Fruit fly (Drosophila melanogaster) whole organism, embryonic: Measurements from ENCODE around the gene CG42263.

Experiments
- CG11723 ChIP-seq: fragments of 200-800 bp; sonication (Bioruptor generic); optimal IDR thresholded peaks from 2 replicates; lab custom pipeline; 2017; ENCODE audit warnings: missing biosample characterization, mild to moderate bottlenecking, missing genetic modification characterization
- CG6654 ChIP-seq: fragments of 200-800 bp; sonication (Bioruptor generic); optimal IDR thresholded peaks from 2 replicates; lab custom pipeline; 2017; ENCODE audit warnings: missing biosample characterization, mild to moderate bottlenecking, missing genetic modification characterization
- Fer1 ChIP-seq: fragments of 200-800 bp; sonication (Bioruptor generic); optimal IDR thresholded peaks from 2 replicates; lab custom pipeline; 2017; ENCODE audit warnings: missing biosample characterization, mild to moderate bottlenecking, missing genetic modification characterization
- Fer3 ChIP-seq: fragments of 200-800 bp; sonication (Bioruptor generic); optimal IDR thresholded peaks from 2 replicates; lab custom pipeline; 2018; ENCODE audit warnings: missing biosample characterization, mild to moderate bottlenecking, missing genetic modification characterization, moderate library complexity
- Hr51 ChIP-seq, 2 experiments: fragments of 200-800 bp; sonication (Bioruptor generic); optimal IDR thresholded peaks; 2 replicates in 1 of 2; 3 replicates in 1 of 2; lab custom pipeline; 2016 to 2018; ENCODE audit warnings: missing biosample characterization in 2 of 2, missing genetic modification characterization in 2 of 2, mild to moderate bottlenecking in 1 of 2, moderate library complexity in 1 of 2
- Nf-YB ChIP-seq: fragments of 200-800 bp; sonication (Bioruptor generic); optimal IDR thresholded peaks from 3 replicates; lab custom pipeline; 2019; ENCODE audit warnings: missing biosample characterization, mild to moderate bottlenecking, missing genetic modification characterization, moderate library complexity
- Oli ChIP-seq: fragments of 200-800 bp; sonication (Bioruptor generic); optimal IDR thresholded peaks from 2 replicates; lab custom pipeline; 2018; ENCODE audit warnings: missing biosample characterization, mild to moderate bottlenecking, missing genetic modification characterization, moderate library complexity
- Sox102F ChIP-seq: fragments of 200-800 bp; sonication (Bioruptor generic); optimal IDR thresholded peaks from 2 replicates; lab custom pipeline; 2018; ENCODE audit warnings: missing biosample characterization, mild to moderate bottlenecking, missing genetic modification characterization, moderate library complexity
- bbx ChIP-seq: fragments of 200-800 bp; sonication (Bioruptor generic); IDR thresholded peaks from 2 replicates; pipeline ENCODE4 v1.3.6; 2022; ENCODE audit warnings: missing biosample characterization, missing genetic modification characterization; ENCODE audit not compliant: partially characterized antibody
- gcm ChIP-seq: fragments of 200-800 bp; sonication (Bioruptor generic); optimal IDR thresholded peaks from 2 replicates; lab custom pipeline; 2019; ENCODE audit warnings: missing biosample characterization, mild to moderate bottlenecking, missing genetic modification characterization, moderate library complexity
- sens ChIP-seq: fragments of 200-800 bp; sonication (Bioruptor generic); peaks from one replicate; lab custom pipeline; 2016; ENCODE audit warnings: missing biosample characterization, missing genetic modification characterization

DNA sequence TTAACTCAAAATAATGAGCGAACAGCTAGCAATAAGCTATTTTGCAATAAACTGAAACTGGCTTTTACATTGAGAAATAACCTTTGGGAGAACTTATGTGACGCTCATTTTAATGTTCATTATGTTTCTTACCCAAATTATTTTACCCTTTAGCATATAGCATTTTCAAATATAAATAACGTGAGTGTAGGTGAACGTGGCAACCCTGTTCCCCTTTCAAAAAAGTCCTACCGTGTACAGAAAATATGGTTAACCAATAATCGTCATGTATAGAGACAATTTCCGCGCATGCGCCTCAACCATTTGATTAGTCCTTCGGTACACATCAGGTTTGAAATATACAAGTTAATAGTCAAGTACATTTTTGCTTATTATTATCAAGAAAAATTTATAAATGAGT is 38.4 kb upstream of the CG42263 start:
- TF ChIP-seq sens (GFP tag; lab: Kevin White, UChicago) (no peak), CG6654 (GFP tag; lab: Kevin White, UChicago) (no peak), bbx (no peak), Fer1 (GFP tag; lab: Kevin White, UChicago) (no peak), Hr51 (GFP tag; optimal IDR thresholded peaks at IDR 0.05; lab: Kevin White, UChicago) (no peak), CG11723 (GFP tag; lab: Kevin White, UChicago) (no peak), Oli (no peak), Fer3 (tag; lab: Kevin White, UChicago) (no peak), gcm (GFP tag; lab: Kevin White, UChicago) (no peak), Nf-YB (GFP tag; lab: Kevin White, UChicago) (no peak), Sox102F (GFP tag; lab: Kevin White, UChicago) (no peak)
